Worm (Caenorhabditis elegans) whole organism, L3 larva: ENCODE data around the gene snt-7.

ENCODE experiments used
- ZK546.5 ChIP-seq: sonication (generic microtip); optimal IDR thresholded peaks from 2 replicates; lab custom pipeline; 2017; ENCODE audit warnings: missing biosample characterization, missing genetic modification characterization
- ceh-16 ChIP-seq: sonication (generic microtip); optimal IDR thresholded peaks from 2 replicates; lab custom pipeline; 2017; ENCODE audit warnings: missing biosample characterization, missing genetic modification characterization
- ceh-28 ChIP-seq: fragments of 150-350 bp; optimal IDR thresholded peaks from 2 replicates; lab custom pipeline; 2014; ENCODE audit warnings: missing biosample characterization, missing genetic modification reagents, missing genetic modification characterization
- ceh-82 ChIP-seq: fragments of 150-350 bp; optimal IDR thresholded peaks from 2 replicates; lab custom pipeline; 2014; ENCODE audit warnings: missing biosample characterization, missing genetic modification characterization
- daf-12 ChIP-seq: fragments of 150-350 bp; optimal IDR thresholded peaks from 2 replicates; lab custom pipeline; 2014; ENCODE audit warnings: missing biosample characterization, missing genetic modification reagents, missing genetic modification characterization
- elt-2 ChIP-seq: sonication (generic microtip); optimal IDR thresholded peaks from 2 replicates; lab custom pipeline; 2016; ENCODE audit warnings: missing genetic modification reagents, mild to moderate bottlenecking, missing genetic modification characterization, missing compliant biosample characterization
- elt-3 ChIP-seq, 3 experiments: fragments of 150-350 bp in 1 of 3; sonication (generic microtip) in 2 of 3; optimal IDR thresholded peaks; 2 replicates in 2 of 3; 4 replicates in 1 of 3; lab custom pipeline; 2014 to 2017; ENCODE audit warnings: missing biosample characterization in 3 of 3, missing genetic modification characterization in 3 of 3
- fkh-10 ChIP-seq: sonication (generic microtip); optimal IDR thresholded peaks from 2 replicates; lab custom pipeline; 2017; ENCODE audit warnings: missing biosample characterization, missing genetic modification reagents, missing genetic modification characterization
- fkh-2 ChIP-seq: fragments of 150-350 bp; optimal IDR thresholded peaks from 2 replicates; lab custom pipeline; 2014; ENCODE audit warnings: missing biosample characterization, missing genetic modification reagents, missing genetic modification characterization
- fos-1 ChIP-seq: fragments of 150-350 bp; optimal IDR thresholded peaks from 2 replicates; lab custom pipeline; 2014; ENCODE audit warnings: missing biosample characterization, missing genetic modification characterization
- hmg-11 ChIP-seq: sonication (generic microtip); optimal IDR thresholded peaks from 2 replicates; lab custom pipeline; 2016; ENCODE audit warnings: missing genetic modification characterization, missing compliant biosample characterization
- lin-15B ChIP-seq: fragments of 150-350 bp; optimal IDR thresholded peaks from 2 replicates; lab custom pipeline; 2014; ENCODE audit warnings: missing biosample characterization, missing genetic modification characterization
- lsy-12 ChIP-seq: sonication (generic microtip); optimal IDR thresholded peaks from 2 replicates; lab custom pipeline; 2016; ENCODE audit warnings: mild to moderate bottlenecking, missing genetic modification characterization, missing compliant biosample characterization
- mdl-1 ChIP-seq: fragments of 150-350 bp; optimal IDR thresholded peaks from 2 replicates; lab custom pipeline; 2014; ENCODE audit warnings: missing biosample characterization, missing genetic modification characterization
- mml-1 ChIP-seq: fragments of 150-350 bp; sonication (generic microtip); optimal IDR thresholded peaks from 3 replicates; lab custom pipeline; 2014; ENCODE audit warnings: missing biosample characterization, missing genetic modification characterization
- nhr-11 ChIP-seq: fragments of 150-350 bp; optimal IDR thresholded peaks from 2 replicates; lab custom pipeline; 2014; ENCODE audit warnings: missing biosample characterization, missing genetic modification characterization
- nhr-12 ChIP-seq: fragments of 150-350 bp; optimal IDR thresholded peaks from 2 replicates; lab custom pipeline; 2014; ENCODE audit warnings: missing biosample characterization, missing genetic modification characterization
- nhr-23 ChIP-seq: fragments of 150-350 bp; optimal IDR thresholded peaks from 2 replicates; lab custom pipeline; 2014; ENCODE audit warnings: missing biosample characterization, missing genetic modification reagents, missing genetic modification characterization
- nhr-237 ChIP-seq: fragments of 150-350 bp; optimal IDR thresholded peaks from 2 replicates; lab custom pipeline; 2014; ENCODE audit warnings: missing biosample characterization, missing genetic modification characterization
- nhr-25 ChIP-seq: sonication (generic microtip); optimal IDR thresholded peaks from 2 replicates; lab custom pipeline; 2017; ENCODE audit warnings: missing biosample characterization, missing genetic modification characterization
- nhr-76 ChIP-seq: fragments of 150-350 bp; sonication (generic microtip); optimal IDR thresholded peaks from 5 replicates; lab custom pipeline; 2014; ENCODE audit warnings: missing biosample characterization, missing genetic modification characterization
- nhr-77 ChIP-seq: fragments of 150-350 bp; optimal IDR thresholded peaks from 2 replicates; lab custom pipeline; 2014; ENCODE audit warnings: missing biosample characterization, missing genetic modification characterization
- pha-4 ChIP-seq: fragments of 150-350 bp; optimal IDR thresholded peaks from 2 replicates; lab custom pipeline; 2014; ENCODE audit warnings: missing biosample characterization, missing genetic modification reagents, missing genetic modification characterization
- pqm-1 ChIP-seq: fragments of 150-350 bp; optimal IDR thresholded peaks from 2 replicates; lab custom pipeline; 2017; ENCODE audit warnings: missing biosample characterization, missing genetic modification characterization, inconsistent platforms
- sea-2 ChIP-seq: fragments of 150-350 bp; sonication (generic microtip); optimal IDR thresholded peaks from 4 replicates; lab custom pipeline; 2014; ENCODE audit warnings: missing biosample characterization, missing genetic modification reagents, missing genetic modification characterization
- skn-1 ChIP-seq: fragments of 150-350 bp; optimal IDR thresholded peaks from 2 replicates; lab custom pipeline; 2014; ENCODE audit warnings: missing biosample characterization, missing genetic modification characterization
- snpc-4 ChIP-seq: fragments of 150-350 bp; optimal IDR thresholded peaks from 2 replicates; lab custom pipeline; 2014; ENCODE audit warnings: missing biosample characterization, missing genetic modification characterization
- zag-1 ChIP-seq: fragments of 150-350 bp; optimal IDR thresholded peaks from 2 replicates; lab custom pipeline; 2014; ENCODE audit warnings: missing biosample characterization, missing genetic modification characterization
- ztf-4 ChIP-seq: fragments of 150-350 bp; optimal IDR thresholded peaks from 2 replicates; lab custom pipeline; 2014; ENCODE audit warnings: missing biosample characterization, missing genetic modification characterization

The snt-7 gene

DNA sequence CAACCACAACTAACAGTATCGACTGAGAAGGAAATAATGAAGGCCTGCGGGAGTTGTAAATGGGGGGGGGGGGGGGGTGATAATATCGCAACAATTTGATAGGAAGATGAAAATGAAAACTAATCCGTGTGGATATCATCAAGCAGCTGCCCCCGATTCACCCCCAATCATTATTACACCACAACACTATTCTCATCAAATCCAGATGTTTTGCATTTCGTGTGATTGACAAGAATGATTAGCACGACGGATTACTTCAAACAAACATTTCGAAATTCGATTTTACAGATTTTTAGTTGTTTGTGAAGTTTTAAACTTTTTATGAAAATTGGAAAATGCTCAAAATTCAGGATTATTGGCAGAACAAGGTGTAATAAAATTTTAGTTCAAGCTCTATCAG is 25.2 kb upstream of the snt-7 start:
- TF ChIP-seq elt-2 (tag; lab: Kevin White, UChicago) (no peak), fkh-10 (GFP tag; lab: Kevin White, UChicago) (no peak)

DNA sequence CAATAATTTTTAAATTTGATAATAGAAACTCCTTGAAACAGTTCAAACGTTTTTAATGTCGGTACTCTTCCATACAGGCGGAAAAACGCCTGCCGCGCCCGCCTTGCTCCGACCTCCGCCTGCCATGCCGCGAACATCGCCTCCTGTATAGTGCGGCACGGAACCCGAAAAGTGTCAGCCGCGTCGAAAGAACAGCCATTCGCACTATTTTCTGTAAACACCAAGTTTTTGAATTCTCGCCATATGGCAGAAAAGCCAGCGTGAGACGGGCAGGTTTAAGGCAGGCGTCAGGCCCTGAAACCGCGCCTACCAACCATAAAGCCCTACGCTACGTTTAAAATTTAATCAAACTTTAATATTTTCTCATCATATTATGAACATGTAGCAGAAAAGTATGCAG is 23.8 kb upstream of the snt-7 start:
- TF ChIP-seq sea-2 (GFP tag; lab: Kevin White, UChicago) = no peak
- no peak for TF ChIP-seq lin-15B (tag; lab: Kevin White, UChicago)
- TF ChIP-seq hmg-11 = no peak
- no peak for TF ChIP-seq ZK546.5
- TF ChIP-seq nhr-11 (tag; lab: Kevin White, UChicago) = no peak
- no peak for TF ChIP-seq pha-4 (tag; lab: Kevin White, UChicago)
- no peak for TF ChIP-seq ztf-4 (tag; lab: Kevin White, UChicago)
- TF ChIP-seq snpc-4 (tag; lab: Kevin White, UChicago) = peak; percentile 46
- TF ChIP-seq nhr-76 (tag; lab: Kevin White, UChicago) = no peak

DNA sequence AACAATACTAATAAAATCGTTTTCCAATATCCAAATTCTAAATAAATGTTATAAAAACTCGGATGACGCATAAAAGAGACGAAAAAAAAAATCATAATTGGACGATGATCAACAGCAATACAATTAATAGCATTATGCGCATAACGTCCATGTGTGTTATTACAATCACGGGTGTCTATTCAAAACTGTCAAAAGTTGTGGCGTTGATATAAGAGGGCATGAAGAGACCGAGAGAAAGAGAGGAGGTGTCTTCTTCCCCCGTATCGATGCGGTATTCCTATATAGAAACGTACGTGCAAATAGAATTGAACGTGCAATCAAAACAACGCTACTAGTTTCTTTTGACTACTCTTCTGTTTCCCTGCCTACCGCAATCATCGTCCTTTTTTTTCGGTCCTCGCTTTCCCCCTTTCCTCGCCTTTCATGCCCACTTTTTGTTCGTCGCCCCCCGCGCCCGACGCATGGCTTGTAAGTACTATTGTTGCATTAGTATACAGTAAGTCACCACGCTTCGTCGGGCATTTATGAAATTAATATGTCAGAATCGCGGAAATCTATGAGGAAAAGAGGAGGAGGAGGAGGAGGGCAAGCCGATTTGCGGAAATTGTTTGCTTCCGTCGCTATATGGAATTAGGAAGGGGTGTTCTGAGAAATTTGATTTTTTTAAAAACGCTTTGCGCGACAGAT is 23.1 kb upstream of the snt-7 start:
- peak; percentile 52 for TF ChIP-seq pha-4 (tag; lab: Kevin White, UChicago)
- peak; percentile 12 for TF ChIP-seq hmg-11
- no peak for TF ChIP-seq skn-1 (tag; lab: Kevin White, UChicago)
- no peak for TF ChIP-seq ceh-28 (tag; lab: Kevin White, UChicago)
- no peak for TF ChIP-seq snpc-4 (tag; lab: Kevin White, UChicago)
- peak; percentile 42 for TF ChIP-seq elt-2 (tag; lab: Kevin White, UChicago)
- no peak for TF ChIP-seq mml-1 (tag; lab: Kevin White, UChicago)
- no peak for TF ChIP-seq sea-2 (GFP tag; lab: Kevin White, UChicago)
- TF ChIP-seq zag-1 = no peak
- peak; percentile 27 for TF ChIP-seq pqm-1 (tag; lab: Kevin White, UChicago)
- TF ChIP-seq nhr-11 (tag; lab: Kevin White, UChicago) = no peak
- no peak for TF ChIP-seq mdl-1 (tag; lab: Kevin White, UChicago)
- no peak for TF ChIP-seq nhr-77 (tag; lab: Kevin White, UChicago)
- TF ChIP-seq daf-12 = no peak
- TF ChIP-seq, all 47 proteins: peak for 4

DNA sequence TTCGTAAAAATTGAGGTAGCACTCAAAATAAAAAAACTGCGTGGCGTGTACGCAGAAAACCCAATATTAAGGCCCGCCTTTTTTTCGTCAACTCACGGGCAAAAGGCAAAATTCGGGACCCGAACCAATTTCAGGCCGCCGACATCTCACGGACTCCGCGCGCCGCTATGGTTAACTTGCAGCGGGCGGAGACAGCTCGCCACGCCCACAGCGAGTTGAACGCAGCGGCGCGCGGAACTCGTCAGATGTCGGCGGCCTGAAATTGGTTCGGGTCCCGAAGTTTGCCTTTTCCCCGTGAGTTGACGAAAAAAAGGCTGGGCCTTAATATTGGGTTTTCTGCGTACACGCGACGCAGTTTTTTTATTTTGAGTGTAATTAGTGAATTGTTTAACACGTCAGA is 22.2 kb upstream of the snt-7 start:
- TF ChIP-seq lsy-12 (tag; lab: Kevin White, UChicago) (no peak), nhr-23 (tag; lab: Kevin White, UChicago) (no peak), ceh-82 (tag; lab: Kevin White, UChicago) (no peak), daf-12 (no peak), zag-1 (no peak), elt-3 (tag; optimal IDR thresholded peaks at IDR 0.05; lab: Kevin White, UChicago) (no peak), nhr-237 (tag; lab: Kevin White, UChicago) (no peak), mdl-1 (tag; lab: Kevin White, UChicago) (no peak), nhr-25 (tag; lab: Kevin White, UChicago) (no peak), nhr-12 (no peak), lin-15B (tag; lab: Kevin White, UChicago) (no peak), nhr-76 (tag; lab: Kevin White, UChicago) (no peak), fos-1 (no peak)

DNA sequence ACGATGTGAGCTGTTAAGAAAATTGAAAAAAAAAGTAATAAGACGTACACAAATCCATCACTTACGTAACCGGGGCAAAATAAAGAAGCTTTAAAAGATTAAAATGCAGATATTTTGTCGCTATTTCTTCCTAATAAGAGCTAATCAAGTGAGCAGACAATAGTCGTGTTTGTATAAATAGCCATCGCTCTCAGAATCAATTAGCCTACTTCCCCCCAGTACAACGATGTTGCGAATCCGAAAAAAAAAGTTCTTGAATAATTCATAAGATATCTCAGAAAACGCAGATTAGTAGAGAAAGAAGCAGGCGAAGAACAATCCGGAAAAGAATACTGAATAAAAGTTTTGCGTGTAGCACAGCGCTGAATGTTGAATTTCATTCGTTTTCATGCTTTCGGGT is 16.3 kb upstream of the snt-7 start:
- no peak for TF ChIP-seq ZK546.5
- TF ChIP-seq fos-1 = no peak
- no peak for TF ChIP-seq lsy-12 (tag; lab: Kevin White, UChicago)
- no peak for TF ChIP-seq ceh-16 (tag; lab: Kevin White, UChicago)
- no peak for TF ChIP-seq nhr-23 (tag; lab: Kevin White, UChicago)
- no peak for TF ChIP-seq ceh-82 (tag; lab: Kevin White, UChicago)
- TF ChIP-seq elt-2 (tag; lab: Kevin White, UChicago) = no peak
- no peak for TF ChIP-seq fkh-2

DNA sequence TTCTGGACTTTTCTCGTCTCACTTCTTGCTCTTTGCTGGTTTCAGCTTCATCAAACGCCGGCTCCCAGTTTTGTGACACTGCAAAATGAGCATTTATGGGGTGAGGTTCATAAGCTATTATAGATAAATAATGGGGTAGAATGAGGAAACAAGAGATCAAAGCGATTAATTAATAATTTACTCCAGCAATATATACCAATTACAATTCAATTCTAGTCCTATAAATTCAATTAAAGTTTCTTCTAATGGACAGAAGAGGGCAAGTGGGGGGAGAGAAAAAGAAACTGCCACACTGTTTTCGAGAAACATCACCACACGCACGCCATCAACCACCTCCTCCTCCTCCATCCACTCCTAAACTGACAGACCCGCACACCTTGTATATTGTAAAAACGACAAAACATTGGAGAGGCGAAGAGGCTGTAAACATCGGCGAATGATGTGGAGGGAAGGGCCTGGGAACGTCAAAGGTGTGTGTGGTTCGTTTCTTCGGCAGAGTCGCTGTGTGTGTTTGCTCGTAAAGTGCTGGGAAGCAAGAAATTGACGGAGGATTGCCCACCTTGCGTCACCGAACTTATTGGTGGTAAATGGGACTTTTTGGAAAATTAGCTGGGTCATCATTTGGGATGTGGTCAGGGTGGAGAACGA is 14.4 kb upstream of the snt-7 start, which contains the start of the genes H03A11.13 and famk-1:
H03A11.13 (minus strand) TSS at position 51 of the 648 bp plus-strand sequence.
famk-1 (minus strand) TSS at position 78 of the 648 bp plus-strand sequence.
- TF ChIP-seq pha-4 (tag; lab: Kevin White, UChicago) (peak; percentile 19), skn-1 (tag; lab: Kevin White, UChicago) (no peak)
